Worm (Caenorhabditis elegans): ENCODE measurements around the gene T25D1.3.

Gene T25D1.3

ce11 chrX:16558117-16558516 lies 52.7 kb downstream of the T25D1.3 start, which contains the start of gene K08B5.1:
K08B5.1 (plus strand) TSS chrX:16558434.
- TF ChIP-seq egl-27 (tag; optimal IDR thresholded peaks at IDR 0.05): no peak
- peak; percentile 57 for TF ChIP-seq nhr-43 (tag; optimal IDR thresholded peaks at IDR 0.05; ENCODE audit: poor library complexity, severe bottlenecking)
- TF ChIP-seq nhr-23 (tag; optimal IDR thresholded peaks at IDR 0.05): peak; percentile 0

- TF ChIP-seq pha-4 (tag; optimal IDR thresholded peaks at IDR 0.05): peak; percentile 58
- peak; percentile 48 for TF ChIP-seq nhr-25 (tag; optimal IDR thresholded peaks at IDR 0.05)
- peak; percentile 19 for TF ChIP-seq elt-2 (tag; optimal IDR thresholded peaks at IDR 0.05)
- TF ChIP-seq nfya-1 (tag; optimal IDR thresholded peaks at IDR 0.05; ENCODE audit: insufficient read depth): peak; percentile 14
- peak; percentile 1 for TF ChIP-seq hmg-11 (tag; optimal IDR thresholded peaks at IDR 0.05)
- TF ChIP-seq ztf-4 (tag; optimal IDR thresholded peaks at IDR 0.05): no peak
These were observed 53.3 kb downstream of the T25D1.3 start for ce11 chrX:16558776-16559175.

DNA sequence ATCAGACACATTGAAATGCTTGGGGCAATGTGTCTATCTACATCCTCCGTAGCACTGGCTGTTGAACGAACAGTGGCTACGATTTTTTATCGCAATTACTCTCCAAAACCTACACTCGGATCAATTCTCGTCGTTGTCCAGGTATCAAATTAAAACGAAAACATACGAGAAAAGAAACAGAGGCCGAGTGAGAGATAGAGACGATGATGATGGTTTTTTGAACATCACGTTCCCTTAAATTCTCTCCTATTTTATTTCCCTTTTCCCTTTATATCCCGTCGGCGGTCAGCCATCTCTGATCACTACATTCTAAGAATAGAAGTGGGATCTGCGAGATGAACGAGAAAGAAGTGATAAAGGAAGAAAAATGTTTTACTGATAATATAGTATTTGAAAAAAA lies 53.9 kb downstream of the T25D1.3 start:
- TF ChIP-seq nhr-43 (tag; optimal IDR thresholded peaks at IDR 0.05; ENCODE audit: poor library complexity, severe bottlenecking) (peak; percentile 7), nhr-23 (tag; optimal IDR thresholded peaks at IDR 0.05) (peak; percentile 54), pha-4 (tag; optimal IDR thresholded peaks at IDR 0.05) (no peak), aly-2 (tag; optimal IDR thresholded peaks at IDR 0.05) (no peak), zag-1 (tag; optimal IDR thresholded peaks at IDR 0.05) (no peak), daf-12 (tag; optimal IDR thresholded peaks at IDR 0.05) (no peak)

ce11 chrX:16560895-16561294 lies 55.4 kb downstream of the T25D1.3 start:
- TF ChIP-seq nhr-25 (tag; optimal IDR thresholded peaks at IDR 0.05) (peak; percentile 40), tbx-2 (tag; optimal IDR thresholded peaks at IDR 0.05) (no peak)
